Worm (Caenorhabditis elegans) whole organism, L1 larva: Measurements from ENCODE around the gene D1044.7.

Experiments used
- C04F5.9 ChIP-seq: sonication (generic microtip); optimal IDR thresholded peaks from 2 replicates; lab custom pipeline; 2016; ENCODE audit warnings: missing genetic modification characterization, missing compliant biosample characterization
- C16A3.4 ChIP-seq: fragments of 150-350 bp; optimal IDR thresholded peaks from 2 replicates; lab custom pipeline; 2014; ENCODE audit warnings: missing biosample characterization, missing genetic modification characterization
- C34B4.2 ChIP-seq: sonication (generic microtip); optimal IDR thresholded peaks from 2 replicates; lab custom pipeline; 2017; ENCODE audit warnings: mild to moderate bottlenecking, missing genetic modification characterization, missing compliant biosample characterization
- ama-1 ChIP-seq: fragments of 150-350 bp; optimal IDR thresholded peaks from 2 replicates; lab custom pipeline; 2014
- blmp-1 ChIP-seq: fragments of 150-350 bp; optimal IDR thresholded peaks from 2 replicates; lab custom pipeline; 2014; ENCODE audit warnings: missing biosample characterization, missing genetic modification characterization
- ceh-8 ChIP-seq: fragments of 200-800 bp; sonication (Bioruptor generic); optimal IDR thresholded peaks from 2 replicates; lab custom pipeline; 2018; ENCODE audit warnings: mild to moderate bottlenecking, missing genetic modification characterization, moderate library complexity, missing compliant biosample characterization
- ceh-88 ChIP-seq: fragments of 200-800 bp; sonication (Bioruptor generic); IDR thresholded peaks from 2 replicates; pipeline ENCODE4 v1.3.6; 2022; ENCODE audit warnings: missing genetic modification characterization, missing compliant biosample characterization
- ces-1 ChIP-seq: fragments of 150-350 bp; optimal IDR thresholded peaks from 2 replicates; lab custom pipeline; 2014; ENCODE audit warnings: missing biosample characterization, missing genetic modification reagents, missing genetic modification characterization
- dpl-1 ChIP-seq, 3 experiments: fragments of 150-350 bp in 2 of 3; sonication (generic microtip) in 1 of 3; optimal IDR thresholded peaks; 2 replicates each; lab custom pipeline; 2014 to 2017; ENCODE audit warnings: missing biosample characterization in 3 of 3, missing genetic modification characterization in 3 of 3, missing genetic modification reagents in 3 of 3
- dsc-1 ChIP-seq: sonication (generic microtip); optimal IDR thresholded peaks from 2 replicates; lab custom pipeline; 2016; ENCODE audit warnings: mild to moderate bottlenecking, missing genetic modification characterization, missing compliant biosample characterization
- efl-1 ChIP-seq, 4 experiments: fragments of 150-350 bp; optimal IDR thresholded peaks in 3 of 4; peaks in 1 of 4; 1 replicate in 1 of 4; 2 replicates in 3 of 4; lab custom pipeline; 2014; ENCODE audit warnings: missing biosample characterization in 2 of 4, missing genetic modification characterization in 2 of 4, missing genetic modification reagents in 2 of 4
- efl-3 ChIP-seq: fragments of 200-800 bp; sonication (Bioruptor generic); optimal IDR thresholded peaks from 2 replicates; lab custom pipeline; 2018; ENCODE audit warnings: mild to moderate bottlenecking, missing genetic modification characterization, missing compliant biosample characterization
- elt-2 ChIP-seq: sonication (generic microtip); optimal IDR thresholded peaks from 2 replicates; lab custom pipeline; 2016; ENCODE audit warnings: missing genetic modification characterization, mild to moderate bottlenecking, inconsistent platforms, missing compliant biosample characterization, missing genetic modification reagents
- fkh-10 ChIP-seq: sonication (generic microtip); optimal IDR thresholded peaks from 2 replicates; lab custom pipeline; 2017; ENCODE audit warnings: missing biosample characterization, missing genetic modification reagents, missing genetic modification characterization
- hlh-4 ChIP-seq: sonication (generic microtip); optimal IDR thresholded peaks from 2 replicates; lab custom pipeline; 2016; ENCODE audit warnings: mild to moderate bottlenecking, missing genetic modification characterization, missing compliant biosample characterization
- irx-1 ChIP-seq: sonication (generic microtip); optimal IDR thresholded peaks from 2 replicates; lab custom pipeline; 2016; ENCODE audit warnings: missing genetic modification characterization, missing compliant biosample characterization
- isw-1 ChIP-seq: fragments of 200-800 bp; sonication (Bioruptor generic); IDR thresholded peaks from 2 replicates; pipeline ENCODE4 v1.3.6; 2022; ENCODE audit warnings: missing genetic modification characterization, missing compliant biosample characterization
- lin-13 ChIP-seq: fragments of 150-350 bp; optimal IDR thresholded peaks from 2 replicates; lab custom pipeline; 2014; ENCODE audit warnings: missing biosample characterization, missing genetic modification reagents, missing genetic modification characterization
- lin-14 ChIP-seq: fragments of 200-800 bp; sonication (Bioruptor generic); optimal IDR thresholded peaks from 2 replicates; lab custom pipeline; 2018; ENCODE audit warnings: mild to moderate bottlenecking, missing genetic modification characterization, moderate library complexity, missing compliant biosample characterization
- lir-3 ChIP-seq: sonication (generic microtip); optimal IDR thresholded peaks from 2 replicates; lab custom pipeline; 2016; ENCODE audit warnings: mild to moderate bottlenecking, missing genetic modification characterization, moderate library complexity, missing compliant biosample characterization; ENCODE audit not compliant: poor library complexity
- lsy-2 ChIP-seq, 2 experiments: fragments of 150-350 bp; optimal IDR thresholded peaks; 2 replicates each; lab custom pipeline; 2014; ENCODE audit warnings: missing biosample characterization in 2 of 2, missing genetic modification characterization in 2 of 2
- mdl-1 ChIP-seq, 2 experiments: fragments of 150-350 bp; optimal IDR thresholded peaks; 2 replicates each; lab custom pipeline; 2014 to 2017; ENCODE audit warnings: missing biosample characterization in 2 of 2, missing genetic modification characterization in 2 of 2, inconsistent platforms in 1 of 2
- mep-1 ChIP-seq: fragments of 150-350 bp; optimal IDR thresholded peaks from 2 replicates; lab custom pipeline; 2014; ENCODE audit warnings: missing biosample characterization, missing genetic modification characterization
- nhr-11 ChIP-seq: fragments of 150-350 bp; optimal IDR thresholded peaks from 2 replicates; lab custom pipeline; 2014; ENCODE audit warnings: missing biosample characterization, missing genetic modification characterization
- nhr-12 ChIP-seq: sonication (generic microtip); optimal IDR thresholded peaks from 2 replicates; lab custom pipeline; 2017; ENCODE audit warnings: missing biosample characterization, missing genetic modification characterization
- nhr-19 ChIP-seq: fragments of 200-800 bp; sonication (Bioruptor generic); conservative IDR thresholded peaks from 2 replicates; pipeline ENCODE4 v1.3.6; 2022; ENCODE audit warnings: missing genetic modification characterization, missing compliant biosample characterization
- nhr-20 ChIP-seq: sonication (generic microtip); optimal IDR thresholded peaks from 2 replicates; lab custom pipeline; 2016; ENCODE audit warnings: mild to moderate bottlenecking, missing genetic modification characterization, missing compliant biosample characterization
- nhr-28 ChIP-seq: fragments of 150-350 bp; optimal IDR thresholded peaks from 2 replicates; lab custom pipeline; 2014; ENCODE audit warnings: missing biosample characterization, missing genetic modification characterization
- nhr-76 ChIP-seq: sonication (generic microtip); optimal IDR thresholded peaks from 2 replicates; lab custom pipeline; 2017; ENCODE audit warnings: missing biosample characterization, missing genetic modification characterization
- nhr-77 ChIP-seq: fragments of 150-350 bp; optimal IDR thresholded peaks from 2 replicates; lab custom pipeline; 2014; ENCODE audit warnings: missing biosample characterization, missing genetic modification characterization
- nhr-84 ChIP-seq: sonication (generic microtip); optimal IDR thresholded peaks from 2 replicates; lab custom pipeline; 2017; ENCODE audit warnings: missing biosample characterization, missing genetic modification characterization
- nhr-85 ChIP-seq: sonication (generic microtip); peaks from one replicate; lab custom pipeline; 2016; ENCODE audit warnings: missing genetic modification characterization, inconsistent platforms, missing compliant biosample characterization
- pag-3 ChIP-seq: sonication (generic microtip); optimal IDR thresholded peaks from 2 replicates; lab custom pipeline; 2017; ENCODE audit warnings: missing genetic modification characterization, mild to moderate bottlenecking, missing compliant biosample characterization, antibody characterized with exemption, borderline replicate concordance; ENCODE audit not compliant: insufficient read depth
- pqm-1 ChIP-seq: sonication (generic microtip); optimal IDR thresholded peaks from 3 replicates; lab custom pipeline; 2017; ENCODE audit warnings: missing biosample characterization, missing genetic modification characterization
- rnt-1 ChIP-seq: sonication (generic microtip); optimal IDR thresholded peaks from 2 replicates; lab custom pipeline; 2016; ENCODE audit warnings: mild to moderate bottlenecking, missing genetic modification characterization, moderate library complexity, missing compliant biosample characterization
- snpc-4 ChIP-seq: fragments of 150-350 bp; optimal IDR thresholded peaks from 2 replicates; lab custom pipeline; 2014; ENCODE audit warnings: missing biosample characterization, missing genetic modification characterization
- snu-23 ChIP-seq: sonication (generic microtip); optimal IDR thresholded peaks from 2 replicates; lab custom pipeline; 2016; ENCODE audit warnings: missing genetic modification characterization, missing compliant biosample characterization
- sox-4 ChIP-seq: sonication (generic microtip); optimal IDR thresholded peaks from 2 replicates; lab custom pipeline; 2016; ENCODE audit warnings: missing genetic modification characterization, missing compliant biosample characterization
- swsn-7 ChIP-seq: sonication (generic microtip); optimal IDR thresholded peaks from 2 replicates; lab custom pipeline; 2016; ENCODE audit warnings: missing genetic modification characterization, missing compliant biosample characterization
- tlp-1 ChIP-seq: fragments of 150-350 bp; optimal IDR thresholded peaks from 2 replicates; lab custom pipeline; 2014; ENCODE audit warnings: missing biosample characterization, missing genetic modification characterization
- unc-130 ChIP-seq: fragments of 150-350 bp; optimal IDR thresholded peaks from 2 replicates; lab custom pipeline; 2017; ENCODE audit warnings: missing biosample characterization, missing genetic modification characterization, inconsistent platforms
- unc-30 ChIP-seq: sonication (generic microtip); optimal IDR thresholded peaks from 2 replicates; lab custom pipeline; 2017; ENCODE audit warnings: missing biosample characterization, missing genetic modification characterization
- unc-86 ChIP-seq: sonication (generic microtip); optimal IDR thresholded peaks from 2 replicates; lab custom pipeline; 2016; ENCODE audit warnings: missing genetic modification characterization, missing compliant biosample characterization
- unc-98 ChIP-seq: fragments of 200-800 bp; sonication (Bioruptor generic); IDR thresholded peaks from 2 replicates; pipeline ENCODE4 v1.3.6; 2022; ENCODE audit warnings: missing genetic modification characterization, missing compliant biosample characterization
- vab-15 ChIP-seq: sonication (generic microtip); optimal IDR thresholded peaks from 2 replicates; lab custom pipeline; 2017; ENCODE audit warnings: missing genotype, mild to moderate bottlenecking, missing genetic modification characterization, missing compliant biosample characterization
- zag-1 ChIP-seq: fragments of 150-350 bp; optimal IDR thresholded peaks from 2 replicates; lab custom pipeline; 2014; ENCODE audit warnings: missing biosample characterization, missing genetic modification characterization
- ztf-4 ChIP-seq: fragments of 150-350 bp; optimal IDR thresholded peaks from 2 replicates; lab custom pipeline; 2014; ENCODE audit warnings: missing biosample characterization, missing genetic modification characterization

Gene D1044.7

ce11 chrIII:5508669-5509068 is at the start of gene D1044.7:
Gene D1044.7 (minus strand): TSS chrIII:5508769.
- TF ChIP-seq nhr-11 (tag; lab: Kevin White, UChicago) = no peak
- TF ChIP-seq unc-130 = no peak
- TF ChIP-seq efl-1 (optimal IDR thresholded peaks at IDR 0.05; lab: Kevin White, UChicago) = no peak
- peak in 1 of 2 experiments; percentile 42 for TF ChIP-seq efl-1 (GFP tag; optimal IDR thresholded peaks at IDR 0.05 in 1 of 2; lab: Kevin White, UChicago)

- peak; percentile 1 for TF ChIP-seq nhr-85
- TF ChIP-seq unc-98 (GFP tag; lab: Robert Waterston, UW) = no peak
These were observed 48.8 kb upstream of the D1044.7 start, which contains the start of gene rpc-2 for ce11 chrIII:5557246-5557819. Gene rpc-2 (plus strand): TSS chrIII:5557365.

- no peak for TF ChIP-seq pqm-1 (tag; lab: Kevin White, UChicago)
- TF ChIP-seq rnt-1 (tag; lab: Kevin White, UChicago) = peak; percentile 83
- peak; percentile 50 to 67 (median 58) for TF ChIP-seq dpl-1 (GFP tag; optimal IDR thresholded peaks at IDR 0.05; lab: Kevin White, UChicago)
- TF ChIP-seq sox-4 (tag; lab: Kevin White, UChicago) = peak; percentile 59
- no peak for TF ChIP-seq nhr-28 (tag; lab: Kevin White, UChicago)
- no peak for TF ChIP-seq unc-30 (tag; lab: Kevin White, UChicago)
- no peak for TF ChIP-seq C34B4.2 (tag; lab: Kevin White, UChicago)
- peak; percentile 75 for TF ChIP-seq mep-1 (tag; lab: Kevin White, UChicago)
- peak; percentile 90 for TF ChIP-seq dsc-1 (tag; lab: Kevin White, UChicago)
- TF ChIP-seq blmp-1 = peak; percentile 43
- no peak for TF ChIP-seq fkh-10 (GFP tag; lab: Kevin White, UChicago)
- TF ChIP-seq tlp-1 = no peak
- TF ChIP-seq pag-3 (tag; lab: Kevin White, UChicago) = no peak
- TF ChIP-seq swsn-7 (tag; lab: Kevin White, UChicago) = peak; percentile 84
- peak; percentile 68 for TF ChIP-seq unc-86 (tag; lab: Kevin White, UChicago)
- TF ChIP-seq nhr-77 (tag; lab: Kevin White, UChicago) = no peak
- TF ChIP-seq snu-23 = peak; percentile 89
- peak; percentile 75 for TF ChIP-seq snpc-4 (tag; lab: Kevin White, UChicago)
- no peak for TF ChIP-seq ces-1 (GFP tag; lab: Kevin White, UChicago)
- TF ChIP-seq lir-3 (tag; lab: Kevin White, UChicago) = peak; percentile 67
- peak; percentile 38 for TF ChIP-seq lin-13 (GFP tag; lab: Kevin White, UChicago)
- no peak for TF ChIP-seq ama-1 (lab: Kevin White, UChicago)
- TF ChIP-seq unc-98 (GFP tag; lab: Robert Waterston, UW) = no peak
- no peak for TF ChIP-seq nhr-76
- TF ChIP-seq nhr-19 = peak; percentile 85
- peak; percentile 53; the same call in 1 of the 2 replicates for TF ChIP-seq isw-1 (GFP tag; lab: Robert Waterston, UW)
- TF ChIP-seq nhr-84 = no peak
- peak; percentile 89 for TF ChIP-seq nhr-85
- no peak; the same call in 1 of the 2 replicates for TF ChIP-seq ceh-88 (GFP tag; lab: Robert Waterston, UW)
- TF ChIP-seq ztf-4 (tag; lab: Kevin White, UChicago) = peak; percentile 63
- TF ChIP-seq efl-1 (optimal IDR thresholded peaks at IDR 0.05; lab: Kevin White, UChicago) = peak; percentile 56 to 74
- TF ChIP-seq efl-1 (GFP tag; optimal IDR thresholded peaks at IDR 0.05 in 1 of 2; lab: Kevin White, UChicago) = peak; percentile 46 to 97
- no peak for TF ChIP-seq hlh-4 (tag; lab: Kevin White, UChicago)
- peak; percentile 56 for TF ChIP-seq irx-1
- peak; percentile 64 for TF ChIP-seq elt-2 (tag; lab: Kevin White, UChicago)
- TF ChIP-seq lin-14 (GFP tag; lab: Kevin White, UChicago) = peak; percentile 81
- TF ChIP-seq C04F5.9 (tag; lab: Kevin White, UChicago) = peak; percentile 27
- no peak for TF ChIP-seq zag-1
- TF ChIP-seq vab-15 (tag; lab: Kevin White, UChicago) = peak; percentile 7
- TF ChIP-seq nhr-11 (tag; lab: Kevin White, UChicago) = no peak
- TF ChIP-seq efl-3 (GFP tag; lab: Kevin White, UChicago) = no peak
- TF ChIP-seq ceh-8 = peak; percentile 74
- TF ChIP-seq mdl-1 (tag; optimal IDR thresholded peaks at IDR 0.05; lab: Kevin White, UChicago) = peak in 1 of 2 experiments; percentile 43
- TF ChIP-seq C16A3.4 (tag; lab: Kevin White, UChicago) = peak; percentile 77
- TF ChIP-seq nhr-12 (tag; lab: Kevin White, UChicago) = no peak
- TF ChIP-seq nhr-20 (tag; lab: Kevin White, UChicago) = peak; percentile 90
- peak; percentile 69 to 73 for TF ChIP-seq lsy-2 (tag; optimal IDR thresholded peaks at IDR 0.05; lab: Kevin White, UChicago)
These were observed 46.4 kb upstream of the D1044.7 start, which contains the start of the genes nmad-1 and hach-1 for ce11 chrIII:5554884-5555500. Gene nmad-1 (minus strand): TSS chrIII:5554934. Gene hach-1 (plus strand): TSS chrIII:5555450.
